Worm (Caenorhabditis elegans) whole organism, L3 larva: Measurements from ENCODE around the gene tmed-10.
A peak's percentile ranks its signal among the peaks of the same experiment; 100 is the strongest.

Experiments used
- R02D3.7 ChIP-seq: fragments of 150-350 bp; optimal IDR thresholded peaks from 2 replicates; lab custom pipeline; 2014; ENCODE audit warnings: missing biosample characterization, missing genetic modification characterization
- ZK546.5 ChIP-seq: sonication (generic microtip); optimal IDR thresholded peaks from 2 replicates; lab custom pipeline; 2017; ENCODE audit warnings: missing biosample characterization, missing genetic modification characterization
- aly-2 ChIP-seq: fragments of 150-350 bp; optimal IDR thresholded peaks from 2 replicates; lab custom pipeline; 2014; ENCODE audit warnings: missing biosample characterization, missing genetic modification characterization
- ama-1 ChIP-seq: fragments of 150-350 bp; optimal IDR thresholded peaks from 2 replicates; lab custom pipeline; 2018
- ceh-16 ChIP-seq: sonication (generic microtip); optimal IDR thresholded peaks from 2 replicates; lab custom pipeline; 2017; ENCODE audit warnings: missing biosample characterization, missing genetic modification characterization
- ceh-28 ChIP-seq: fragments of 150-350 bp; optimal IDR thresholded peaks from 2 replicates; lab custom pipeline; 2014; ENCODE audit warnings: missing biosample characterization, missing genetic modification reagents, missing genetic modification characterization
- ceh-82 ChIP-seq: fragments of 150-350 bp; optimal IDR thresholded peaks from 2 replicates; lab custom pipeline; 2014; ENCODE audit warnings: missing biosample characterization, missing genetic modification characterization
- ceh-9 ChIP-seq: sonication (generic microtip); optimal IDR thresholded peaks from 2 replicates; lab custom pipeline; 2018; ENCODE audit warnings: missing biosample characterization, missing genetic modification characterization
- daf-12 ChIP-seq: fragments of 150-350 bp; optimal IDR thresholded peaks from 2 replicates; lab custom pipeline; 2014; ENCODE audit warnings: missing biosample characterization, missing genetic modification reagents, missing genetic modification characterization
- egl-27 ChIP-seq: sonication (generic microtip); optimal IDR thresholded peaks from 4 replicates; lab custom pipeline; 2017; ENCODE audit warnings: missing biosample characterization, missing genetic modification reagents, missing genetic modification characterization
- elt-1 ChIP-seq: fragments of 150-350 bp; optimal IDR thresholded peaks from 2 replicates; lab custom pipeline; 2014; ENCODE audit warnings: missing biosample characterization, missing genetic modification characterization
- elt-2 ChIP-seq: sonication (generic microtip); optimal IDR thresholded peaks from 2 replicates; lab custom pipeline; 2016; ENCODE audit warnings: missing genetic modification reagents, mild to moderate bottlenecking, missing genetic modification characterization, missing compliant biosample characterization
- elt-3 ChIP-seq, 3 experiments: fragments of 150-350 bp in 1 of 3; sonication (generic microtip) in 2 of 3; optimal IDR thresholded peaks; 2 replicates in 2 of 3; 4 replicates in 1 of 3; lab custom pipeline; 2014 to 2017; ENCODE audit warnings: missing biosample characterization in 3 of 3, missing genetic modification characterization in 3 of 3
- eor-1 ChIP-seq, 2 experiments: fragments of 150-350 bp; optimal IDR thresholded peaks; 2 replicates each; lab custom pipeline; 2014 to 2018; ENCODE audit warnings: missing biosample characterization in 2 of 2, missing genetic modification characterization in 2 of 2
- fkh-2 ChIP-seq: fragments of 150-350 bp; optimal IDR thresholded peaks from 2 replicates; lab custom pipeline; 2014; ENCODE audit warnings: missing biosample characterization, missing genetic modification reagents, missing genetic modification characterization
- fos-1 ChIP-seq: fragments of 150-350 bp; optimal IDR thresholded peaks from 2 replicates; lab custom pipeline; 2014; ENCODE audit warnings: missing biosample characterization, missing genetic modification characterization
- hmg-11 ChIP-seq: sonication (generic microtip); optimal IDR thresholded peaks from 2 replicates; lab custom pipeline; 2016; ENCODE audit warnings: missing genetic modification characterization, missing compliant biosample characterization
- jun-1 ChIP-seq: fragments of 150-350 bp; optimal IDR thresholded peaks from 2 replicates; lab custom pipeline; 2014; ENCODE audit warnings: missing biosample characterization, missing genetic modification reagents, missing genetic modification characterization
- lin-39 ChIP-seq: fragments of 150-350 bp; optimal IDR thresholded peaks from 2 replicates; lab custom pipeline; 2018; ENCODE audit warnings: missing biosample characterization, missing genetic modification reagents, missing genetic modification characterization
- mdl-1 ChIP-seq: fragments of 150-350 bp; optimal IDR thresholded peaks from 2 replicates; lab custom pipeline; 2014; ENCODE audit warnings: missing biosample characterization, missing genetic modification characterization
- mml-1 ChIP-seq: fragments of 150-350 bp; sonication (generic microtip); optimal IDR thresholded peaks from 3 replicates; lab custom pipeline; 2014; ENCODE audit warnings: missing biosample characterization, missing genetic modification characterization
- nfya-1 ChIP-seq: sonication (generic microtip); optimal IDR thresholded peaks from 2 replicates; lab custom pipeline; 2017; ENCODE audit warnings: missing genetic modification characterization, mild to moderate bottlenecking, missing compliant biosample characterization, antibody characterized with exemption, moderate library complexity; ENCODE audit not compliant: insufficient read depth
- nhr-12 ChIP-seq: fragments of 150-350 bp; optimal IDR thresholded peaks from 2 replicates; lab custom pipeline; 2014; ENCODE audit warnings: missing biosample characterization, missing genetic modification characterization
- nhr-23 ChIP-seq: fragments of 150-350 bp; optimal IDR thresholded peaks from 2 replicates; lab custom pipeline; 2014; ENCODE audit warnings: missing biosample characterization, missing genetic modification reagents, missing genetic modification characterization
- nhr-237 ChIP-seq: fragments of 150-350 bp; optimal IDR thresholded peaks from 2 replicates; lab custom pipeline; 2014; ENCODE audit warnings: missing biosample characterization, missing genetic modification characterization
- nhr-25 ChIP-seq: sonication (generic microtip); optimal IDR thresholded peaks from 2 replicates; lab custom pipeline; 2017; ENCODE audit warnings: missing biosample characterization, missing genetic modification characterization
- nhr-43 ChIP-seq: sonication (generic microtip); optimal IDR thresholded peaks from 2 replicates; lab custom pipeline; 2016; ENCODE audit warnings: mild to moderate bottlenecking, missing genetic modification characterization, missing compliant biosample characterization; ENCODE audit not compliant: poor library complexity, severe bottlenecking
- nhr-67 ChIP-seq: fragments of 150-350 bp; optimal IDR thresholded peaks from 2 replicates; lab custom pipeline; 2014; ENCODE audit warnings: missing biosample characterization, missing genetic modification characterization
- nhr-76 ChIP-seq: fragments of 150-350 bp; sonication (generic microtip); optimal IDR thresholded peaks from 5 replicates; lab custom pipeline; 2014; ENCODE audit warnings: missing biosample characterization, missing genetic modification characterization
- nhr-77 ChIP-seq: fragments of 150-350 bp; optimal IDR thresholded peaks from 2 replicates; lab custom pipeline; 2014; ENCODE audit warnings: missing biosample characterization, missing genetic modification characterization
- pqm-1 ChIP-seq: fragments of 150-350 bp; optimal IDR thresholded peaks from 2 replicates; lab custom pipeline; 2017; ENCODE audit warnings: missing biosample characterization, missing genetic modification characterization, inconsistent platforms
- sea-2 ChIP-seq: fragments of 150-350 bp; sonication (generic microtip); optimal IDR thresholded peaks from 4 replicates; lab custom pipeline; 2014; ENCODE audit warnings: missing biosample characterization, missing genetic modification reagents, missing genetic modification characterization
- skn-1 ChIP-seq: fragments of 150-350 bp; optimal IDR thresholded peaks from 2 replicates; lab custom pipeline; 2014; ENCODE audit warnings: missing biosample characterization, missing genetic modification characterization
- snpc-4 ChIP-seq: fragments of 150-350 bp; optimal IDR thresholded peaks from 2 replicates; lab custom pipeline; 2014; ENCODE audit warnings: missing biosample characterization, missing genetic modification characterization
- unc-39 ChIP-seq: sonication (generic microtip); optimal IDR thresholded peaks from 4 replicates; lab custom pipeline; 2017; ENCODE audit warnings: missing biosample characterization, missing genetic modification characterization
- zag-1 ChIP-seq: fragments of 150-350 bp; optimal IDR thresholded peaks from 2 replicates; lab custom pipeline; 2014; ENCODE audit warnings: missing biosample characterization, missing genetic modification characterization
- ztf-4 ChIP-seq: fragments of 150-350 bp; optimal IDR thresholded peaks from 2 replicates; lab custom pipeline; 2014; ENCODE audit warnings: missing biosample characterization, missing genetic modification characterization

tmed-10 gene

ce11 chrV:11314025-11314880 lies 12.5 kb downstream of the tmed-10 start (continued):
- TF ChIP-seq zag-1 (tag; lab: Kevin White, UChicago) (no peak), fos-1 (peak; percentile 74), ceh-28 (tag; lab: Kevin White, UChicago) (no peak), mdl-1 (tag; lab: Kevin White, UChicago) (no peak), sea-2 (GFP tag; lab: Kevin White, UChicago) (no peak), nhr-43 (tag; lab: Kevin White, UChicago) (peak; percentile 83), jun-1 (peak; percentile 55), nfya-1 (peak; percentile 53), nhr-237 (tag; lab: Kevin White, UChicago) (no peak), ztf-4 (peak; percentile 18), hmg-11 (peak; percentile 84), ceh-82 (tag; lab: Kevin White, UChicago) (peak; percentile 95), nhr-25 (peak; percentile 81), nhr-23 (tag; lab: Kevin White, UChicago) (peak; percentile 76), aly-2 (tag; lab: Kevin White, UChicago) (no peak), nhr-67 (tag; lab: Kevin White, UChicago) (no peak)

ce11 chrV:11312904-11313303 lies 13.9 kb downstream of the tmed-10 start:
- TF ChIP-seq nhr-77 (tag; lab: Kevin White, UChicago) (no peak), skn-1 (tag; lab: Kevin White, UChicago) (no peak)

- TF ChIP-seq ceh-9: no peak
- no peak for TF ChIP-seq snpc-4
- TF ChIP-seq nhr-43 (tag; lab: Kevin White, UChicago): no peak
- TF ChIP-seq daf-12 (tag; lab: Kevin White, UChicago): no peak
- no peak for TF ChIP-seq ZK546.5 (tag; lab: Kevin White, UChicago)
- TF ChIP-seq fkh-2 (tag; lab: Kevin White, UChicago): no peak
- no peak for TF ChIP-seq eor-1 (tag; optimal IDR thresholded peaks at IDR 0.05; lab: Kevin White, UChicago)
- no peak for TF ChIP-seq mml-1 (tag; lab: Kevin White, UChicago)
- peak; percentile 36 for TF ChIP-seq pqm-1 (tag; lab: Kevin White, UChicago)
- no peak for TF ChIP-seq nhr-12
- peak; percentile 97 for TF ChIP-seq elt-2
- no peak for TF ChIP-seq nhr-76 (tag; lab: Kevin White, UChicago)
- TF ChIP-seq ama-1 (lab: Kevin White, UChicago): no peak
- TF ChIP-seq unc-39 (tag; lab: Kevin White, UChicago): no peak
- no peak for TF ChIP-seq elt-1 (tag; lab: Kevin White, UChicago)
- no peak for TF ChIP-seq ceh-28 (tag; lab: Kevin White, UChicago)
- TF ChIP-seq nfya-1: no peak
- no peak for TF ChIP-seq mdl-1 (tag; lab: Kevin White, UChicago)
- no peak for TF ChIP-seq nhr-237 (tag; lab: Kevin White, UChicago)
- no peak for TF ChIP-seq aly-2 (tag; lab: Kevin White, UChicago)
- no peak for TF ChIP-seq R02D3.7 (tag; lab: Kevin White, UChicago)
- TF ChIP-seq nhr-23 (tag; lab: Kevin White, UChicago): no peak
- TF ChIP-seq skn-1 (tag; lab: Kevin White, UChicago): no peak
- TF ChIP-seq zag-1 (tag; lab: Kevin White, UChicago): no peak
- TF ChIP-seq elt-3 (tag; optimal IDR thresholded peaks at IDR 0.05; lab: Kevin White, UChicago): peak in 1 of 3 experiments; percentile 67
Observed at ce11 chrV:11311013-11311472, 15.7 kb downstream of the tmed-10 start, which contains the start of gene T03F7.7. T03F7.7 (plus strand) TSS chrV:11311422.

- TF ChIP-seq aly-2 (tag; lab: Kevin White, UChicago): no peak
- peak; percentile 51 for TF ChIP-seq lin-39 (tag; lab: Kevin White, UChicago)
- TF ChIP-seq ceh-16 (tag; lab: Kevin White, UChicago): no peak
- TF ChIP-seq egl-27: no peak
- TF ChIP-seq jun-1: no peak
- no peak for TF ChIP-seq zag-1 (tag; lab: Kevin White, UChicago)
- no peak for TF ChIP-seq daf-12 (tag; lab: Kevin White, UChicago)
- no peak for TF ChIP-seq pqm-1 (tag; lab: Kevin White, UChicago)
- TF ChIP-seq nfya-1: peak; percentile 51
- TF ChIP-seq ceh-82 (tag; lab: Kevin White, UChicago): no peak
- TF ChIP-seq eor-1 (tag; optimal IDR thresholded peaks at IDR 0.05; lab: Kevin White, UChicago): no peak
Observed at ce11 chrV:11308915-11309314, 17.8 kb downstream of the tmed-10 start.
